Worm (Caenorhabditis elegans): ENCODE results near the gene K08D8.7.

ce11 chrIV:12920553-12920952 lies 23.9 kb downstream of the K08D8.7 start:
- TF ChIP-seq nhr-28 (tag; optimal IDR thresholded peaks at IDR 0.05) (no peak), cnd-1 (tag; optimal IDR thresholded peaks at IDR 0.05) (no peak), pha-4 (tag; optimal IDR thresholded peaks at IDR 0.05) (no peak)

Measured in whole organism, mixed stage, embryonic.